Worm (Caenorhabditis elegans): ENCODE measurements around the gene F18E9.3.

DNA sequence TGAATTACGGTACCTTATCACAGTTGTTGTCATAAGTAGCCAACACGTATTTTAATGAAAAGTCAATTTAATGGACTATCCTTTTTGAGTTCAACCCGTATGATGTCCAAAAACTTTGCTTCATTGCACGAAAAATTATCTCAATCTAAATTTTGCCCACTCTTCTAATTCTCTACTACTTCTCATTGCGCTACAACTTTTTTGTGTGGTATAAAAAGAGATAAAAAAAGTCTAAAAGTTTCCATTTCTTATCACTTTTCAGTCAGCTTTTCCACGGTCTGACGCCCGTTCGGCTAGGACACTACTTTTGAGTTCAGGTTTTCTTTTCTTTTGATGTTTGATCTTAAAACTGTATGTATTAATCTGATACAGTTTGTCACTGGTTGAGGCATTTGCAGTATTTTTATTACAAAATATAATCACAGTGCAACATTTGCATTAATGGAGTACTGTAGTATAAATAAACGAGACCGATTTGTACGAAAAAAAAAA, 18.1 kb upstream of the F18E9.3 start:
- TF ChIP-seq pqm-1 (tag; optimal IDR thresholded peaks at IDR 0.05) (no peak), lin-15B (tag; optimal IDR thresholded peaks at IDR 0.05) (no peak), ztf-4 (tag; optimal IDR thresholded peaks at IDR 0.05) (no peak), nhr-20 (tag; optimal IDR thresholded peaks at IDR 0.05) (no peak), fkh-8 (tag; optimal IDR thresholded peaks at IDR 0.05) (no peak), unc-62 (GFP tag; optimal IDR thresholded peaks at IDR 0.05) (no peak), blmp-1 (tag; optimal IDR thresholded peaks at IDR 0.05) (no peak), mdl-1 (tag; optimal IDR thresholded peaks at IDR 0.05) (no peak), fkh-10 (GFP tag; optimal IDR thresholded peaks at IDR 0.05) (no peak), alr-1 (tag; optimal IDR thresholded peaks at IDR 0.05; ENCODE audit: borderline replicate concordance) (no peak), nhr-28 (tag; optimal IDR thresholded peaks at IDR 0.05) (no peak), lin-13 (GFP tag; optimal IDR thresholded peaks at IDR 0.05) (no peak), nhr-237 (tag; optimal IDR thresholded peaks at IDR 0.05) (no peak)
